Worm (Caenorhabditis elegans): Measurements from ENCODE around the gene F32G8.3.

DNA sequence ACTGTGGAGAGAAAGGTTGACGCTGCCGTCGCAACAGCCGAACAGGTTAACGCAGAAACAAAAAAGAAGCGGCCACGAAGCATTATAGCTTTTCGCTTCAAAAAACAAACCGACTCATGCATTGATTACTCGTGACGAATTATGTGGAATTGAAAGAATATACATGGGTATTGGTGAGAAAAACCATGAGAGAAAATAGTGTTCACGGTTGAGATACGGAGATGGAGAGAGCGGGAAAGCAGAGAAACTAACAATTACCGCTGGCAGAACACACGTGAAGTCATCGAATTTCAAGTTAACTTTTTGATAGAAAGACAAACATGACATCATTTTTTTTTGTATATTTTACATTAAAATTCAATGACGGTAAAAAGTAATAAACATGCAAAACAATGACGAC, 19.8 kb downstream of the F32G8.3 start:
- TF ChIP-seq him-1 (tag; optimal IDR thresholded peaks at IDR 0.05) (no peak), dao-5 (tag; optimal IDR thresholded peaks at IDR 0.05) (no peak), W03F9.2 (tag; optimal IDR thresholded peaks at IDR 0.05) (peak; percentile 20)

Data from whole organism, L4/young adult.